Fruit fly (Drosophila melanogaster) whole organism, adult: Measurements from ENCODE around the gene Efa6.

Experiments
- CG11617 ChIP-seq: fragments of 200-800 bp; sonication (Bioruptor generic); optimal IDR thresholded peaks from 2 replicates; lab custom pipeline; 2017; ENCODE audit warnings: mild to moderate bottlenecking, missing biosample characterization, missing genetic modification reagents, missing genetic modification characterization
- CG12768 ChIP-seq: fragments of 200-800 bp; sonication (Bioruptor generic); optimal IDR thresholded peaks from 2 replicates; lab custom pipeline; 2017; ENCODE audit warnings: missing biosample characterization, missing genetic modification characterization, mild to moderate bottlenecking, moderate library complexity, missing genetic modification reagents
- CG14711 ChIP-seq: fragments of 200-800 bp; sonication (Bioruptor generic); optimal IDR thresholded peaks from 2 replicates; lab custom pipeline; 2018; ENCODE audit warnings: missing biosample characterization, mild to moderate bottlenecking, missing genetic modification characterization, moderate library complexity
- CG1620 ChIP-seq: fragments of 200-800 bp; sonication (Bioruptor generic); optimal IDR thresholded peaks from 2 replicates; lab custom pipeline; 2016; ENCODE audit warnings: missing biosample characterization, missing genetic modification characterization
- CG33017 ChIP-seq: fragments of 200-800 bp; sonication (Bioruptor generic); optimal IDR thresholded peaks from 2 replicates; lab custom pipeline; 2018; ENCODE audit warnings: missing biosample characterization, mild to moderate bottlenecking, missing genetic modification characterization, moderate library complexity
- CG5204 ChIP-seq: fragments of 200-800 bp; sonication (Bioruptor generic); optimal IDR thresholded peaks from 2 replicates; lab custom pipeline; 2016; ENCODE audit warnings: missing biosample characterization, missing genetic modification characterization
- CG7045 ChIP-seq: fragments of 200-800 bp; sonication (Bioruptor generic); optimal IDR thresholded peaks from 2 replicates; lab custom pipeline; 2017; ENCODE audit warnings: missing biosample characterization, mild to moderate bottlenecking, missing genetic modification characterization
- CG7101 ChIP-seq: fragments of 200-800 bp; sonication (Bioruptor generic); optimal IDR thresholded peaks from 2 replicates; lab custom pipeline; 2018; ENCODE audit warnings: missing biosample characterization, mild to moderate bottlenecking, missing genetic modification characterization, moderate library complexity
- Clk ChIP-seq: fragments of 200-800 bp; sonication (Bioruptor generic); optimal IDR thresholded peaks from 2 replicates; lab custom pipeline; 2017; ENCODE audit warnings: missing biosample characterization, missing genetic modification characterization
- Crg-1 ChIP-seq: fragments of 200-800 bp; sonication (Bioruptor generic); optimal IDR thresholded peaks from 2 replicates; lab custom pipeline; 2016; ENCODE audit warnings: missing biosample characterization, missing genetic modification characterization
- Hr96 ChIP-seq: fragments of 200-800 bp; sonication (Bioruptor generic); optimal IDR thresholded peaks from 2 replicates; lab custom pipeline; 2016; ENCODE audit warnings: missing biosample characterization, missing genetic modification characterization
- Mnt ChIP-seq: fragments of 200-800 bp; sonication (Bioruptor generic); optimal IDR thresholded peaks from 2 replicates; lab custom pipeline; 2016; ENCODE audit warnings: missing biosample characterization, mild to moderate bottlenecking, missing genetic modification characterization
- bab1 ChIP-seq: fragments of 200-800 bp; sonication (Bioruptor generic); optimal IDR thresholded peaks from 3 replicates; lab custom pipeline; 2019; ENCODE audit warnings: missing biosample characterization, mild to moderate bottlenecking, missing genetic modification characterization, moderate library complexity
- cic ChIP-seq: fragments of 200-800 bp; sonication (Bioruptor generic); optimal IDR thresholded peaks from 2 replicates; lab custom pipeline; 2017; ENCODE audit warnings: missing biosample characterization, mild to moderate bottlenecking, missing genetic modification characterization, moderate library complexity
- cnc ChIP-seq, 2 experiments: fragments of >200 bp; optimal IDR thresholded peaks; 2 replicates each; lab custom pipeline; 2017
- kay ChIP-seq: fragments of 200-800 bp; sonication (Bioruptor generic); peaks from one replicate; lab custom pipeline; 2016; ENCODE audit warnings: missing biosample characterization, missing genetic modification characterization, borderline replicate concordance
- ovo ChIP-seq: fragments of 200-800 bp; sonication (Bioruptor generic); optimal IDR thresholded peaks from 2 replicates; lab custom pipeline; 2016; ENCODE audit warnings: missing biosample characterization, missing genetic modification characterization
- pad ChIP-seq: fragments of 200-800 bp; sonication (Bioruptor generic); optimal IDR thresholded peaks from 3 replicates; lab custom pipeline; 2017; ENCODE audit warnings: missing biosample characterization, missing genetic modification characterization, mild to moderate bottlenecking, moderate library complexity, missing genetic modification reagents
- tj ChIP-seq: fragments of 200-800 bp; sonication (Bioruptor generic); optimal IDR thresholded peaks from 3 replicates; lab custom pipeline; 2017; ENCODE audit warnings: missing biosample characterization, mild to moderate bottlenecking, missing genetic modification characterization, moderate library complexity
- toe ChIP-seq: fragments of 200-800 bp; sonication (Bioruptor generic); optimal IDR thresholded peaks from 2 replicates; lab custom pipeline; 2016; ENCODE audit warnings: missing biosample characterization, missing genetic modification characterization

The Efa6 gene

dm6 chr3R:22586525-22586924, 1.0 kb upstream of the Efa6 start, which contains the start of gene btn:
TSS of gene btn (minus strand) at chr3R:22586625.
- TF ChIP-seq bab1 (GFP tag; lab: Kevin White, UChicago): no peak
- no peak for TF ChIP-seq cic
- no peak for TF ChIP-seq tj (GFP tag; lab: Kevin White, UChicago)
- no peak for TF ChIP-seq CG1620
- no peak for TF ChIP-seq Mnt
- no peak for TF ChIP-seq CG12768
- no peak for TF ChIP-seq toe (GFP tag; lab: Kevin White, UChicago)
- no peak for TF ChIP-seq kay (GFP tag; lab: Kevin White, UChicago)
- no peak for TF ChIP-seq CG14711
- no peak for TF ChIP-seq pad (GFP tag; lab: Kevin White, UChicago)

- no peak for TF ChIP-seq tj (GFP tag; lab: Kevin White, UChicago)
- TF ChIP-seq CG33017 (tag; lab: Kevin White, UChicago): no peak
- no peak for TF ChIP-seq pad (GFP tag; lab: Kevin White, UChicago)
- TF ChIP-seq ovo (GFP tag; lab: Kevin White, UChicago): no peak
- TF ChIP-seq toe (GFP tag; lab: Kevin White, UChicago): no peak
- no peak for TF ChIP-seq Hr96 (GFP tag; lab: Kevin White, UChicago)
- TF ChIP-seq CG11617: no peak
- TF ChIP-seq CG5204 (GFP tag; lab: Kevin White, UChicago): no peak
- no peak for TF ChIP-seq CG14711
- no peak for TF ChIP-seq Crg-1 (GFP tag; lab: Kevin White, UChicago)
- TF ChIP-seq CG7101 (tag; lab: Kevin White, UChicago): no peak
- no peak for TF ChIP-seq bab1 (GFP tag; lab: Kevin White, UChicago)
- no peak for TF ChIP-seq CG1620
- TF ChIP-seq CG7045 (GFP tag; lab: Kevin White, UChicago): no peak
- TF ChIP-seq Mnt: no peak
- no peak for TF ChIP-seq CG12768
- no peak for TF ChIP-seq Clk (GFP tag; lab: Kevin White, UChicago)
- TF ChIP-seq cnc (optimal IDR thresholded peaks at IDR 0.05; lab: Kevin White, UChicago): no peak
- TF ChIP-seq kay (GFP tag; lab: Kevin White, UChicago): no peak
Observed at dm6 chr3R:22588756-22589155, 1.2 kb downstream of the Efa6 start.

dm6 chr3R:22589311-22589710, 1.8 kb downstream of the Efa6 start:
- TF ChIP-seq Hr96 (GFP tag; lab: Kevin White, UChicago): no peak
- no peak for TF ChIP-seq cnc (optimal IDR thresholded peaks at IDR 0.05; lab: Kevin White, UChicago)
- peak; percentile 25 for TF ChIP-seq tj (GFP tag; lab: Kevin White, UChicago)
- peak; percentile 65 for TF ChIP-seq CG7045 (GFP tag; lab: Kevin White, UChicago)
- peak; percentile 50 for TF ChIP-seq ovo (GFP tag; lab: Kevin White, UChicago)
- no peak for TF ChIP-seq bab1 (GFP tag; lab: Kevin White, UChicago)
- TF ChIP-seq CG5204 (GFP tag; lab: Kevin White, UChicago): no peak
- no peak for TF ChIP-seq pad (GFP tag; lab: Kevin White, UChicago)
- TF ChIP-seq CG12768: peak; percentile 44
- no peak for TF ChIP-seq Mnt
- TF ChIP-seq CG7101 (tag; lab: Kevin White, UChicago): peak; percentile 80
- TF ChIP-seq CG1620: peak; percentile 22
- TF ChIP-seq CG11617: peak; percentile 47
- TF ChIP-seq CG14711: peak; percentile 47
- no peak for TF ChIP-seq Clk (GFP tag; lab: Kevin White, UChicago)
- TF ChIP-seq Crg-1 (GFP tag; lab: Kevin White, UChicago): peak; percentile 64
- peak; percentile 20 for TF ChIP-seq toe (GFP tag; lab: Kevin White, UChicago)
- TF ChIP-seq kay (GFP tag; lab: Kevin White, UChicago): no peak
- TF ChIP-seq CG33017 (tag; lab: Kevin White, UChicago): peak; percentile 44
- TF ChIP-seq cic: peak; percentile 55

dm6 chr3R:22590668-22591275, 3.2 kb downstream of the Efa6 start:
- no peak for TF ChIP-seq CG7045 (GFP tag; lab: Kevin White, UChicago)

- TF ChIP-seq tj (GFP tag; lab: Kevin White, UChicago) (no peak), CG7045 (GFP tag; lab: Kevin White, UChicago) (no peak)
Observed at dm6 chr3R:22594257-22594656, 6.7 kb downstream of the Efa6 start.

- TF ChIP-seq CG14711 (no peak), CG7101 (tag; lab: Kevin White, UChicago) (no peak), CG12768 (no peak), cic (no peak), cnc (optimal IDR thresholded peaks at IDR 0.05; lab: Kevin White, UChicago) (no peak), CG11617 (no peak), CG5204 (GFP tag; lab: Kevin White, UChicago) (no peak), Crg-1 (GFP tag; lab: Kevin White, UChicago) (no peak), kay (GFP tag; lab: Kevin White, UChicago) (no peak), ovo (GFP tag; lab: Kevin White, UChicago) (no peak), CG7045 (GFP tag; lab: Kevin White, UChicago) (no peak), bab1 (GFP tag; lab: Kevin White, UChicago) (no peak)
Observed at dm6 chr3R:22595293-22595868, 7.8 kb downstream of the Efa6 start.
